Fruit fly (Drosophila melanogaster) whole organism, embryonic: ENCODE results near the gene CG3335.

Experiments used
- ATbp ChIP-seq: fragments of 200-800 bp; sonication (Bioruptor generic); optimal IDR thresholded peaks from 2 replicates; lab custom pipeline; 2017; ENCODE audit warnings: missing biosample characterization, mild to moderate bottlenecking, missing genetic modification characterization, missing genetic modification reagents
- C15 ChIP-seq: fragments of 200-800 bp; sonication (Bioruptor generic); IDR thresholded peaks from 3 replicates; pipeline ENCODE4 v1.3.6; 2022; ENCODE audit warnings: missing biosample characterization, missing genetic modification characterization
- CG10366 ChIP-seq: fragments of 200-800 bp; sonication (Bioruptor generic); IDR thresholded peaks from 2 replicates; pipeline ENCODE4 v1.3.6; 2022; ENCODE audit warnings: missing biosample characterization, missing genetic modification characterization
- CG11456 ChIP-seq: fragments of 200-800 bp; sonication (Bioruptor generic); IDR thresholded peaks from 3 replicates; pipeline ENCODE4 v1.3.6; 2022; ENCODE audit warnings: missing biosample characterization, missing genetic modification characterization
- CG13123 ChIP-seq: fragments of 200-800 bp; sonication (Bioruptor generic); optimal IDR thresholded peaks from 2 replicates; lab custom pipeline; 2016; ENCODE audit warnings: missing biosample characterization, missing genetic modification characterization
- CG15269 ChIP-seq: fragments of 200-800 bp; sonication (Bioruptor generic); optimal IDR thresholded peaks from 2 replicates; lab custom pipeline; 2018; ENCODE audit warnings: missing biosample characterization, mild to moderate bottlenecking, missing genetic modification characterization, moderate library complexity
- CG15514 ChIP-seq: fragments of 200-800 bp; sonication (Bioruptor generic); optimal IDR thresholded peaks from 3 replicates; lab custom pipeline; 2017; ENCODE audit warnings: missing biosample characterization, missing genetic modification characterization, mild to moderate bottlenecking, moderate library complexity, missing genetic modification reagents
- CG15601 ChIP-seq: fragments of 200-800 bp; sonication (Bioruptor generic); optimal IDR thresholded peaks from 3 replicates; lab custom pipeline; 2019; ENCODE audit warnings: missing biosample characterization, mild to moderate bottlenecking, missing genetic modification characterization, moderate library complexity
- CG16813 ChIP-seq: fragments of 200-800 bp; sonication (Bioruptor generic); IDR thresholded peaks from 3 replicates; pipeline ENCODE4 v1.3.6; 2022; ENCODE audit warnings: missing biosample characterization, missing genetic modification characterization; ENCODE audit not compliant: partially characterized antibody
- CG18619 ChIP-seq: fragments of 200-800 bp; sonication (Bioruptor generic); optimal IDR thresholded peaks from 3 replicates; lab custom pipeline; 2017; ENCODE audit warnings: missing biosample characterization, mild to moderate bottlenecking, missing genetic modification characterization
- CG2120 ChIP-seq: fragments of 200-800 bp; sonication (Bioruptor generic); optimal IDR thresholded peaks from 3 replicates; lab custom pipeline; 2016; ENCODE audit warnings: missing biosample characterization, missing genetic modification characterization
- CG2129 ChIP-seq: fragments of 200-800 bp; sonication (Bioruptor generic); IDR thresholded peaks from 2 replicates; pipeline ENCODE4 v1.3.6; 2022; ENCODE audit warnings: missing biosample characterization, missing genetic modification characterization; ENCODE audit not compliant: partially characterized antibody
- CG31441 ChIP-seq: fragments of 200-800 bp; sonication (Bioruptor generic); IDR thresholded peaks from 2 replicates; pipeline ENCODE4 v1.3.6; 2022; ENCODE audit warnings: missing biosample characterization, missing genetic modification characterization
- CG34224 ChIP-seq: fragments of 200-800 bp; sonication (Bioruptor generic); IDR thresholded peaks from 3 replicates; pipeline ENCODE4 v1.3.6; 2022; ENCODE audit warnings: missing biosample characterization, missing genetic modification characterization; ENCODE audit not compliant: partially characterized antibody
- CG34422 ChIP-seq: fragments of 200-800 bp; sonication (Bioruptor generic); IDR thresholded peaks from 3 replicates; pipeline ENCODE4 v1.3.6; 2022; ENCODE audit warnings: missing biosample characterization, missing genetic modification characterization
- CG4328 ChIP-seq: fragments of 200-800 bp; sonication (Bioruptor generic); optimal IDR thresholded peaks from 3 replicates; lab custom pipeline; 2017; ENCODE audit warnings: missing biosample characterization, missing genetic modification reagents, missing genetic modification characterization
- CG6689 ChIP-seq: fragments of 200-800 bp; sonication (Bioruptor generic); IDR thresholded peaks from 2 replicates; pipeline ENCODE4 v1.3.6; 2022; ENCODE audit warnings: missing biosample characterization, missing genetic modification characterization
- Doc3 ChIP-seq: fragments of 200-800 bp; sonication (Bioruptor generic); IDR thresholded peaks from 3 replicates; pipeline ENCODE4 v1.3.6; 2022; ENCODE audit warnings: missing biosample characterization, missing genetic modification characterization; ENCODE audit not compliant: partially characterized antibody
- Dref ChIP-seq: fragments of 200-800 bp; sonication (Bioruptor generic); IDR thresholded peaks from 2 replicates; pipeline ENCODE4 v1.3.6; 2022; ENCODE audit warnings: missing biosample characterization, missing genetic modification characterization
- E2f2 ChIP-seq: fragments of 200-800 bp; sonication (Bioruptor generic); IDR thresholded peaks from 2 replicates; pipeline ENCODE4 v1.3.6; 2022; ENCODE audit warnings: missing biosample characterization, missing genetic modification characterization
- Hmx ChIP-seq: fragments of 200-800 bp; sonication (Bioruptor generic); optimal IDR thresholded peaks from 2 replicates; lab custom pipeline; 2016; ENCODE audit warnings: missing biosample characterization, missing genetic modification characterization
- MBD-R2 ChIP-seq: fragments of 200-800 bp; sonication (Bioruptor generic); IDR thresholded peaks from 2 replicates; pipeline ENCODE4 v1.3.6; 2022; ENCODE audit warnings: missing biosample characterization, missing genetic modification characterization
- Myb ChIP-seq: fragments of 200-800 bp; sonication (Bioruptor generic); optimal IDR thresholded peaks from 2 replicates; lab custom pipeline; 2016; ENCODE audit warnings: missing biosample characterization, missing genetic modification characterization
- Oli ChIP-seq: fragments of 200-800 bp; sonication (Bioruptor generic); optimal IDR thresholded peaks from 2 replicates; lab custom pipeline; 2018; ENCODE audit warnings: missing biosample characterization, mild to moderate bottlenecking, missing genetic modification characterization, moderate library complexity
- Optix ChIP-seq: fragments of 200-800 bp; sonication (Bioruptor generic); IDR thresholded peaks from 3 replicates; pipeline ENCODE4 v1.3.6; 2022; ENCODE audit warnings: missing biosample characterization, missing genetic modification characterization
- Spps ChIP-seq: fragments of 200-800 bp; sonication (Bioruptor generic); optimal IDR thresholded peaks from 2 replicates; lab custom pipeline; 2018; ENCODE audit warnings: missing biosample characterization, mild to moderate bottlenecking, missing genetic modification characterization
- Stat92E ChIP-seq, 3 experiments: fragments of >200 bp in 2 of 3; fragments of 200-800 bp in 1 of 3; sonication (Bioruptor generic) in 1 of 3; optimal IDR thresholded peaks; 2 replicates each; lab custom pipeline; 2017 to 2019; ENCODE audit warnings: missing biosample characterization in 3 of 3, missing genetic modification characterization in 3 of 3, mild to moderate bottlenecking in 1 of 3, moderate library complexity in 1 of 3
- ac ChIP-seq: fragments of 200-800 bp; sonication (Bioruptor generic); optimal IDR thresholded peaks from 3 replicates; lab custom pipeline; 2017; ENCODE audit warnings: missing biosample characterization, mild to moderate bottlenecking, missing genetic modification characterization
- ap ChIP-seq: fragments of 200-800 bp; sonication (Bioruptor generic); IDR thresholded peaks from 2 replicates; pipeline ENCODE4 v1.3.6; 2022; ENCODE audit warnings: missing biosample characterization, missing genetic modification characterization
- bbx ChIP-seq: fragments of 200-800 bp; sonication (Bioruptor generic); IDR thresholded peaks from 2 replicates; pipeline ENCODE4 v1.3.6; 2022; ENCODE audit warnings: missing biosample characterization, missing genetic modification characterization; ENCODE audit not compliant: partially characterized antibody
- br ChIP-seq: fragments of >200 bp; optimal IDR thresholded peaks from 2 replicates; lab custom pipeline; 2017
- emc ChIP-seq: fragments of 200-800 bp; sonication (Bioruptor generic); optimal IDR thresholded peaks from 2 replicates; lab custom pipeline; 2016; ENCODE audit warnings: missing biosample characterization, missing genetic modification characterization
- ems ChIP-seq: fragments of 200-800 bp; sonication (Bioruptor generic); optimal IDR thresholded peaks from 3 replicates; lab custom pipeline; 2016; ENCODE audit warnings: missing biosample characterization, missing genetic modification characterization
- ewg ChIP-seq: fragments of 200-800 bp; sonication (Bioruptor generic); optimal IDR thresholded peaks from 3 replicates; lab custom pipeline; 2017; ENCODE audit warnings: mild to moderate bottlenecking, missing biosample characterization, missing genetic modification reagents, missing genetic modification characterization
- fd64A ChIP-seq: fragments of 200-800 bp; sonication (Bioruptor generic); optimal IDR thresholded peaks from 3 replicates; lab custom pipeline; 2018; ENCODE audit warnings: missing biosample characterization, mild to moderate bottlenecking, missing genetic modification characterization
- gem ChIP-seq: fragments of 200-800 bp; sonication (Bioruptor generic); optimal IDR thresholded peaks from 2 replicates; lab custom pipeline; 2019; ENCODE audit warnings: missing biosample characterization, mild to moderate bottlenecking, missing genetic modification characterization, moderate library complexity
- gt ChIP-seq: fragments of 200-800 bp; sonication (Bioruptor generic); IDR thresholded peaks from 2 replicates; pipeline ENCODE4 v1.3.6; 2022; ENCODE audit warnings: missing biosample characterization, missing genetic modification characterization
- her ChIP-seq: fragments of 200-800 bp; sonication (Bioruptor generic); optimal IDR thresholded peaks from 2 replicates; lab custom pipeline; 2016; ENCODE audit warnings: missing biosample characterization, missing genetic modification characterization
- insv ChIP-seq, 2 experiments: fragments of 200-800 bp; sonication (Bioruptor generic); optimal IDR thresholded peaks; 3 replicates each; lab custom pipeline; 2016 to 2018; ENCODE audit warnings: missing biosample characterization in 2 of 2, missing genetic modification characterization in 2 of 2
- ken ChIP-seq: fragments of 200-800 bp; sonication (Bioruptor generic); IDR thresholded peaks from 3 replicates; pipeline ENCODE4 v1.3.6; 2022; ENCODE audit warnings: missing biosample characterization, missing genetic modification characterization
- klu ChIP-seq: fragments of 200-800 bp; sonication (Bioruptor generic); IDR thresholded peaks from 2 replicates; pipeline ENCODE4 v1.3.6; 2022; ENCODE audit warnings: missing biosample characterization, missing genetic modification characterization
- knrl ChIP-seq: fragments of 200-800 bp; sonication (Bioruptor generic); IDR thresholded peaks from 3 replicates; pipeline ENCODE4 v1.3.6; 2022; ENCODE audit warnings: missing biosample characterization, missing genetic modification characterization; ENCODE audit not compliant: partially characterized antibody
- lov ChIP-seq, 2 experiments: fragments of 200-800 bp in 1 of 2; fragments of >200 bp in 1 of 2; sonication (Bioruptor generic) in 1 of 2; IDR thresholded peaks in 1 of 2; optimal IDR thresholded peaks in 1 of 2; 2 replicates in 1 of 2; 3 replicates in 1 of 2; pipeline versions ENCODE4 v1.3.6 to Lab custom; 2017 to 2022; ENCODE audit warnings: missing biosample characterization in 1 of 2, missing genetic modification characterization in 1 of 2
- scrt ChIP-seq: fragments of 200-800 bp; sonication (Bioruptor generic); optimal IDR thresholded peaks from 2 replicates; lab custom pipeline; 2018; ENCODE audit warnings: missing biosample characterization, mild to moderate bottlenecking, missing genetic modification characterization, moderate library complexity
- seq ChIP-seq: fragments of 200-800 bp; sonication (Bioruptor generic); IDR thresholded peaks from 2 replicates; pipeline ENCODE4 v1.3.6; 2022; ENCODE audit warnings: missing biosample characterization, missing genetic modification characterization
- slbo ChIP-seq: fragments of 200-800 bp; sonication (Bioruptor generic); IDR thresholded peaks from 2 replicates; pipeline ENCODE4 v1.3.6; 2022; ENCODE audit warnings: missing biosample characterization, missing genetic modification characterization
- slou ChIP-seq: fragments of 200-800 bp; sonication (Bioruptor generic); optimal IDR thresholded peaks from 3 replicates; lab custom pipeline; 2016; ENCODE audit warnings: missing biosample characterization, missing genetic modification characterization
- ssp ChIP-seq: fragments of 200-800 bp; sonication (Bioruptor generic); IDR thresholded peaks from 2 replicates; pipeline ENCODE4 v1.3.6; 2022; ENCODE audit warnings: missing biosample characterization, missing genetic modification characterization
- tin ChIP-seq: fragments of 200-800 bp; sonication (Bioruptor generic); optimal IDR thresholded peaks from 3 replicates; lab custom pipeline; 2016; ENCODE audit warnings: missing biosample characterization, missing genetic modification characterization
- tup ChIP-seq: fragments of 200-800 bp; sonication (Bioruptor generic); optimal IDR thresholded peaks from 2 replicates; lab custom pipeline; 2016; ENCODE audit warnings: missing biosample characterization, mild to moderate bottlenecking, missing genetic modification characterization, moderate library complexity
- unc-4 ChIP-seq: fragments of 200-800 bp; sonication (Bioruptor generic); IDR thresholded peaks from 2 replicates; pipeline ENCODE4 v1.3.6; 2022; ENCODE audit warnings: missing biosample characterization, missing genetic modification characterization; ENCODE audit not compliant: partially characterized antibody

CG3335 gene

dm6 chr3L:9624014-9624413, at the start of gene CG3335:
CG3335 (plus strand) TSS chr3L:9624237.
- TF ChIP-seq CG16813 (GFP tag; lab: Robert Waterston, UW): peak; percentile 77
- TF ChIP-seq insv (GFP tag; optimal IDR thresholded peaks at IDR 0.05; lab: Kevin White, UChicago): no peak
- TF ChIP-seq CG34224 (GFP tag; lab: Robert Waterston, UW): peak; percentile 87
- TF ChIP-seq gem (tag; lab: Kevin White, UChicago): no peak
- TF ChIP-seq Doc3 (GFP tag; lab: Robert Waterston, UW): peak; percentile 74; the same call in 2 of the 3 replicates
- peak; percentile 13; the same call in 1 of the 3 replicates for TF ChIP-seq CG34422
- no peak for TF ChIP-seq CG13123 (GFP tag; lab: Kevin White, UChicago)
- TF ChIP-seq klu (GFP tag; lab: Robert Waterston, UW): no peak
- no peak for TF ChIP-seq Stat92E (GFP tag; optimal IDR thresholded peaks at IDR 0.05; lab: Kevin White, UChicago)
- TF ChIP-seq CG2120 (GFP tag; lab: Kevin White, UChicago): no peak
- no peak for TF ChIP-seq CG10366 (GFP tag; lab: Robert Waterston, UW)
- TF ChIP-seq CG15514 (GFP tag; lab: Kevin White, UChicago): no peak
- TF ChIP-seq ewg (GFP tag; lab: Kevin White, UChicago): no peak
- TF ChIP-seq tup (GFP tag; lab: Kevin White, UChicago): no peak
- no peak for TF ChIP-seq ac (GFP tag; lab: Kevin White, UChicago)
- no peak for TF ChIP-seq CG11456
- TF ChIP-seq Dref: peak; percentile 86
- peak; percentile 35; the same call in 1 of the 2 replicates for TF ChIP-seq MBD-R2 (GFP tag; lab: Robert Waterston, UW)
- no peak for TF ChIP-seq slou
- no peak for TF ChIP-seq Oli (tag; lab: Kevin White, UChicago)
- TF ChIP-seq fd64A (GFP tag; lab: Kevin White, UChicago): no peak
- TF ChIP-seq ap (GFP tag; lab: Robert Waterston, UW): no peak
- no peak for TF ChIP-seq emc (GFP tag; lab: Kevin White, UChicago)
- no peak for TF ChIP-seq Spps (tag; lab: Kevin White, UChicago)
- no peak for TF ChIP-seq C15 (GFP tag; lab: Robert Waterston, UW)
- no peak for TF ChIP-seq CG4328
- no peak for TF ChIP-seq Hmx (GFP tag; lab: Kevin White, UChicago)
- no peak for TF ChIP-seq Optix (GFP tag; lab: Robert Waterston, UW)
- TF ChIP-seq E2f2 (GFP tag; lab: Robert Waterston, UW): peak; percentile 61
- TF ChIP-seq ken (GFP tag; lab: Robert Waterston, UW): no peak
- TF ChIP-seq CG6689 (GFP tag; lab: Robert Waterston, UW): no peak
- TF ChIP-seq bbx (GFP tag; lab: Robert Waterston, UW): peak; percentile 75
- TF ChIP-seq gt (GFP tag; lab: Robert Waterston, UW): no peak
- TF ChIP-seq ATbp (GFP tag; lab: Kevin White, UChicago): no peak
- TF ChIP-seq scrt (GFP tag; lab: Kevin White, UChicago): no peak
- no peak for TF ChIP-seq lov (optimal IDR thresholded peaks at IDR 0.05; lab: Kevin White, UChicago)
- no peak for TF ChIP-seq lov (GFP tag; IDR thresholded peaks at IDR 0.05; lab: Robert Waterston, UW)
- peak; percentile 76 for TF ChIP-seq unc-4 (GFP tag; lab: Robert Waterston, UW)
- TF ChIP-seq CG15601 (tag; lab: Kevin White, UChicago): no peak
- no peak for TF ChIP-seq ssp (GFP tag; lab: Robert Waterston, UW)
- no peak for TF ChIP-seq her (GFP tag; lab: Kevin White, UChicago)
- TF ChIP-seq knrl (GFP tag; lab: Robert Waterston, UW): peak; percentile 68
- TF ChIP-seq tin: no peak
- peak; percentile 46; the same call in 1 of the 2 replicates for TF ChIP-seq CG2129 (GFP tag; lab: Robert Waterston, UW)
- no peak for TF ChIP-seq slbo (GFP tag; lab: Robert Waterston, UW)
- TF ChIP-seq seq (GFP tag; lab: Robert Waterston, UW): no peak
- TF ChIP-seq br (lab: Kevin White, UChicago): no peak
- no peak for TF ChIP-seq ems (GFP tag; lab: Kevin White, UChicago)
- no peak for TF ChIP-seq CG31441
- no peak for TF ChIP-seq CG15269 (tag; lab: Kevin White, UChicago)
- TF ChIP-seq CG18619 (GFP tag; lab: Kevin White, UChicago): no peak
- TF ChIP-seq Myb (GFP tag; lab: Kevin White, UChicago): peak; percentile 38
